Worm (Caenorhabditis elegans): Measurements from ENCODE around the gene sri-2.

DNA sequence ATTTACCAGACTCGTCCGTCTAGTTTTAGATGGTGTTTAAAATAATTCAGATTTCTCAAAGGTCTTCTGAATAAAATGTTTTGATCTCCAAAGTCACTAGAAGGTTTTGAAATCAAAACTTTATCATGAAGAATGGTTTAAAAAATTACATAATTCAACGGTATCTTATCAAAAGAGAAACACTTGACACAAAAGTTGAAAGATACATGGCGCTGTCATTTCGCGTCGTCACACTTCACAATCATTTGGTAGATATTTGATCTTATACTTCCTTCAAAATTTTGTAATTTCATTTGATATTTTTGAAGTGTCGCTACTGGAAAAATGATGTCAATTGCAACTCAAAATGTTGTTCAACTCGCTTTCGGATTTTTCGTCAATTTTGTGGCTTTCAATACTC, 7.9 kb downstream of the sri-2 start, which contains the start of gene F36G9.3:
- no peak for TF ChIP-seq ama-1 (optimal IDR thresholded peaks at IDR 0.05)
- TF ChIP-seq ama-1 (GFP tag; optimal IDR thresholded peaks at IDR 0.05), result no peak
- no peak for TF ChIP-seq pha-4 (tag; optimal IDR thresholded peaks at IDR 0.05)
- no peak for TF ChIP-seq D2030.7 (GFP tag; IDR thresholded peaks at IDR 0.05)
- no peak for TF ChIP-seq hmg-20 (GFP tag; IDR thresholded peaks at IDR 0.05)
- TF ChIP-seq cebp-2 (GFP tag; IDR thresholded peaks at IDR 0.05), result no peak
- TF ChIP-seq aptf-2 (GFP tag; conservative IDR thresholded peaks at IDR 0.05), result no peak
- no peak for TF ChIP-seq hsf-1 (GFP tag; IDR thresholded peaks at IDR 0.05)
- TF ChIP-seq nfya-1 (tag; optimal IDR thresholded peaks at IDR 0.05; ENCODE audit: borderline replicate concordance, insufficient read depth), result no peak
- no peak for TF ChIP-seq tlf-1 (GFP tag; optimal IDR thresholded peaks at IDR 0.05)
- TF ChIP-seq hlh-12 (tag; optimal IDR thresholded peaks at IDR 0.05), result no peak
- no peak for TF ChIP-seq snpc-4 (GFP tag; optimal IDR thresholded peaks at IDR 0.05)
- TF ChIP-seq snpc-4 (tag; optimal IDR thresholded peaks at IDR 0.05), result no peak
